Worm (Caenorhabditis elegans): ENCODE results near the gene apm-3.

DNA sequence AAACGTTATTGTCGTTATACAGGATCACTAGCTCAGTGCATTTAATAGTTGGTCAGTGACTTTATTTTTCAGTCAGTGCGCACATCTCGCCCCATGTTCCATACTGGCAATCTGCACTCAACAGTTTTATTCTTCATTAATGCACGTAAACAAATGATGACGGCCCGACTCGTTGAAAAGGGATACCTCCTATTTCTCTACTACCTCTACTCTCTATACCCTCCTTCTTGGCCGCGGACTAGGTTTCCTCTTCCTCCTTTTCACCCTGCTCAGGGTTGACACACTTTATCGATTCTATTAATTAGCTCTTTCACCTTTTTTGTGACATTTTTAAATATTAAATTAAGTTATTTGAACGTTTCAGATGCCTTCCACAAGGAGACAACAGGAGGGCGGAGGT lies 39.3 kb upstream of the apm-3 start, which contains the start of gene sel-12:
- TF ChIP-seq T22C8.4 (GFP tag; IDR thresholded peaks at IDR 0.05) = no peak
- TF ChIP-seq flt-1 (GFP tag; IDR thresholded peaks at IDR 0.05) = no peak
- no peak for TF ChIP-seq cog-1 (tag; optimal IDR thresholded peaks at IDR 0.05)
- no peak for TF ChIP-seq ref-1 (GFP tag; conservative IDR thresholded peaks at IDR 0.05)
- TF ChIP-seq ztf-29 (GFP tag; IDR thresholded peaks at IDR 0.05) = no peak
- no peak for TF ChIP-seq tab-1 (GFP tag; IDR thresholded peaks at IDR 0.05)
- TF ChIP-seq ztf-23 (GFP tag; IDR thresholded peaks at IDR 0.05) = no peak
- no peak for TF ChIP-seq klf-2 (GFP tag; conservative IDR thresholded peaks at IDR 0.05)
- TF ChIP-seq med-1 (GFP tag; optimal IDR thresholded peaks at IDR 0.05; ENCODE audit: insufficient read depth) = no peak

Measured in whole organism, midembryonic.